Worm (Caenorhabditis elegans) whole organism, L4/young adult: Measurements from ENCODE around the gene cyp-13A1.

Experiments used
- W03F9.2 ChIP-seq: fragments of 150-350 bp; optimal IDR thresholded peaks from 2 replicates; lab custom pipeline; 2014; ENCODE audit warnings: missing biosample characterization, missing genetic modification characterization
- dao-5 ChIP-seq: sonication (generic microtip); optimal IDR thresholded peaks from 2 replicates; lab custom pipeline; 2016; ENCODE audit warnings: missing genotype, missing genetic modification characterization, moderate library complexity, missing compliant biosample characterization
- him-1 ChIP-seq: sonication (generic microtip); optimal IDR thresholded peaks from 2 replicates; lab custom pipeline; 2016; ENCODE audit warnings: missing genotype, missing genetic modification reagents, missing genetic modification characterization, missing compliant biosample characterization

The cyp-13A1 gene

DNA sequence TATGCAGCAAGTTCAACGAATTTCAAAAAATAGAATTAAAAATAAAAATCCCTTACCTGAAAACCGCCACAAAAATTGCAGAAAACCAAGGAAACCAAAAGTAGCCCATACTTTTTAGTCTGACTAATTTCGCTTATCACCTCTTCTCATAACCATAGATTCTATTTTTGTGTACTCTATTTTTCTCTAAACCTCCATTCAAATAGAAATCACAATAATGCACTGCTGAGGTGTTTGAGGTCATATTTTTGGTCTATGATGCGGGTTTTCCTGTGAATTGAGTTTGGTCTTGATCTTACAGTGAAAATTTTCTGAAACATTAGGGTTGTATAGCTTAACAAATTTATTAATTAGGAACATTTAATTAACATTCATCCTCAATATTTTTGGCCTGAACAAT, at the start of gene cyp-13A1:
TSS of gene cyp-13A1 (minus strand) at position 156 of the 400 bp plus-strand sequence.
- TF ChIP-seq dao-5 (tag; lab: Kevin White, UChicago) = no peak

DNA sequence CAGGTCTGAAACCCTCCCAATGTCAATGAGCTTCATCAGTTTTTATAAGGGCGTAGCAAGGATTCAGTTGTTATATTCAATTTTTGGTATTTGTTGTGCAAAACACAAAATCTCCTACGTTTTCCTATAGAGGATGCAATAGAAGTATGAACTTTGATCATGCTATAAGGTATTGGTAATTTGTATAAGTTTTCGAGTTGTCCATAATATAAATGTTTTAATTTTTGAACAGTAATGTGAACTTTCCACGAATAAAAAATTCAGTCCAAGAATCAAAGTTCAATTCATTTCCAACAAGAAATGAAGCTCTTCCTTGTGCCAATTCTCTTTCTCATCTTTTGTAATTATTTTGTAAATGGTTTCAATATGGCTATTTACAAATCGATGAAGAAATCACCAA, 49.2 kb upstream of the cyp-13A1 start, which contains the start of gene ZK938.12:
TSS of gene ZK938.12 (plus strand) at position 301 of the 400 bp plus-strand sequence.
- TF ChIP-seq W03F9.2 (tag; lab: Kevin White, UChicago) = no peak

DNA sequence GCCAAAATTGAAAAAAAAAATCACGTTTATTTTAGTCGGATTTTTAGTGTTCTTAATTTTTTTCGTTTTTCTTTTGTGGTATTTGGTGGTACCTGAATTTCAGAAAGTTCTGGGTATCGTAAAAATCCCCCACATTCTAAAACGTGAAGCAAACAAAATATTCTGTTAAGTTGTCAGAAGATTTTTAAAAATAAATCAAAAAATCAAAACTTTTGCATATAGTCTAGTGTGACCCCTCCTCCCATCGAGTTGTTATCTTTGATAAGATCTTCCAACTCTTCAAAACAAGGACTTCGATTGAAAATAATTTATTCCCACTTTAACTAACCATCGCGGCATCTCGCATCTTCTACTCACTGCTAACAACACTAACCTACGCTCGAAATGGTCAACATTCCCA, 47.3 kb upstream of the cyp-13A1 start, which contains the start of gene ZK938.1:
TSS of gene ZK938.1 (plus strand) at position 301 of the 400 bp plus-strand sequence.
- TF ChIP-seq him-1 (tag; lab: Kevin White, UChicago) = no peak
- no peak for TF ChIP-seq W03F9.2 (tag; lab: Kevin White, UChicago)
- no peak for TF ChIP-seq dao-5 (tag; lab: Kevin White, UChicago)

DNA sequence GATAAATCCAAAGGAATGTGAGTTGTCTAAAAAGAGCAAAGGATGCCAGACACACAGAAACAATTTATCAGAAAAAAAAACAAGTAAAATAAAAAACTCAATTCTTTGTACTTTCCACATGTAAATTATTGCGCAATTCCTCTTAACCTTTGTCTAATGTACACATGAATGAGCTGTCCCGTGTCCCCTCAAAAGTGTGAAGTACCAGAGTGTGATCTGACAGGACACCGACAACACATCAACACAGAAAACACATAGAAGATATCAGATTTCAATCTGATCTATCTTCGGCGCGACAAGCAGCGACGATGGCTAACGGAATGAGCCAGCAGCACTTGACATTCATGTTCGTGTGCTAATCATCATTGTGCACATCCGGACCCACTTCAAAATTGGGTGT, 46.7 kb upstream of the cyp-13A1 start:
- no peak for TF ChIP-seq W03F9.2 (tag; lab: Kevin White, UChicago)
- TF ChIP-seq him-1 (tag; lab: Kevin White, UChicago) = no peak
- no peak for TF ChIP-seq dao-5 (tag; lab: Kevin White, UChicago)

DNA sequence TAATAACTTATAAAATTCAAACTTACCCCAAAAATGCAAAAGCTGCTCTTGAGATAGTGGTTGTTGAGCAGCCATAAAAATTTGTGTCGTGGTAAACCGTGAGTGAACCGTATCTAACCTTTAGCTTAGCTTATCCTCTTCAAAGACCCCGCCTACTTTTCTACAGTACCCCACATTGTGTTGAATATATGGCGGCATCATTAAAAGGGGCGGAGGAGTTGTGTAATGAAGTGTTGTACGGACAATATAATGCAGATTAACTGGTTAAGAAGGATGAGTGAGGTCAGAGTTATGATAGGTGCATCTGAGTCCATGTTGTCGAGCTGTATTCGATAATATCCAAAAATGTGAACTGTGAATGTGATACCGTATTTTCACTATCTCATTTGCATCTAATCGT, 46.1 kb upstream of the cyp-13A1 start, which contains the start of gene eyg-1:
TSS of gene eyg-1 (minus strand) at position 101 of the 400 bp plus-strand sequence.
- no peak for TF ChIP-seq W03F9.2 (tag; lab: Kevin White, UChicago)
- no peak for TF ChIP-seq dao-5 (tag; lab: Kevin White, UChicago)
- TF ChIP-seq him-1 (tag; lab: Kevin White, UChicago) = no peak

DNA sequence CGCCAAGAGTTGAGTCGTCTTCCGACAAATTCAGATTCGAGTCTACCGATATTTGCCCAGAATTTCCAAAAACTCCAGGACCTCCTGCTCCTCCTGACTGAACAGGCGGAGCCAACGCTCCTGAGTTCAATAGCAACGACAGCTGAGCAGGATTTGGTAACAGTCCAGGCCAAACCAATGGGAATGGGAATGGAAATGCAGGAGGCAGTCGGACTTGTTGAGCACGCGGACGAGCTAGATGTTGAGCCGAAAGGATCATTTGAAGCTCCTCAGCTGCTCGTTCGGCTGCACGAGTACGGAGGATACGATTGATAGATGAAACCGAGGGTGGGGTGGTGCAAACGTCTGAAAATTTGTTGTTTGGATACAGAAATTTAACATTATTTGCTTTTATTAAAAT, 45.1 kb upstream of the cyp-13A1 start:
- TF ChIP-seq him-1 (tag; lab: Kevin White, UChicago) (no peak), W03F9.2 (tag; lab: Kevin White, UChicago) (no peak), dao-5 (tag; lab: Kevin White, UChicago) (no peak)

DNA sequence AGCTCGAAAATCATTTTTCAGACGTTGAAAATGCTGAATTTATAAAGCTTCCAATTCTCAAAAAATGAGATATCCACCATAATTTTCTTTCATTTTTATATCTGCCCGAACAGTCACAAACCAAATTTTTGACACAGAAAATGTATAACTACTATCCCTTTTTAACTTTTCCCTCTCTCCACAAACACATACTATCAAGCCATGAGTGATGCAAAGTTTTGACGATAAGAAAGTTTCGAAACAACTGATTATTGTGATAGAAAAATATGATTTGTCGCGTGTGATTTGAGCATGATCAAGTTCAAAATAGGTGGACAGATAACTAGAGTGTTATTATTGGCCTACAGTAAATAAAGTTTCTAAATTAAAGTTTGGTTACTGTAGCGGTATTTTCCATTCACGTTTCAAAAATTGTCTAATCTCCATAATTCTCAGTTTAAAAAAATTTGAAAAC, 25.7 kb upstream of the cyp-13A1 start, which contains the start of gene cyp-13A8:
TSS of gene cyp-13A8 (minus strand) at position 51 of the 454 bp plus-strand sequence.
- no peak for TF ChIP-seq him-1 (tag; lab: Kevin White, UChicago)
- no peak for TF ChIP-seq dao-5 (tag; lab: Kevin White, UChicago)

DNA sequence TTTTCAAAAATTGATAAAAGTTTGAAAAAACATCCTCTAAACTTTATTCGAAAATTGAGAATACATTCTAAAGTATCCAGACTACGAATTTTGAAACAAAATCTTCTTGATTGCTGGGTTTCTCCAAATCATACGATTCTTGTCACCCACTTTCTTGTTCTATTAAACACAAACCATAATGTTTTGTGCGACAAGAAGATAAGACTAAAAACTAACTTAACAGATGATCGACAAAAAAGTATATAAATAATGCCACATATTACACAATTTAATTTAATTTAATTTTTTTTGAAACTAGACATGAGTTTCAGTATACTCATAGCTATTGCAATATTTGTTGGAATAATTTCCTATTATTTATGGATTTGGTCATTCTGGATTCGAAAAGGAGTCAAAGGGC, 21.5 kb upstream of the cyp-13A1 start, which contains the start of gene cyp-13A7:
TSS of gene cyp-13A7 (plus strand) at position 301 of the 400 bp plus-strand sequence.
- TF ChIP-seq dao-5 (tag; lab: Kevin White, UChicago) (no peak), W03F9.2 (tag; lab: Kevin White, UChicago) (no peak), him-1 (tag; lab: Kevin White, UChicago) (no peak)

DNA sequence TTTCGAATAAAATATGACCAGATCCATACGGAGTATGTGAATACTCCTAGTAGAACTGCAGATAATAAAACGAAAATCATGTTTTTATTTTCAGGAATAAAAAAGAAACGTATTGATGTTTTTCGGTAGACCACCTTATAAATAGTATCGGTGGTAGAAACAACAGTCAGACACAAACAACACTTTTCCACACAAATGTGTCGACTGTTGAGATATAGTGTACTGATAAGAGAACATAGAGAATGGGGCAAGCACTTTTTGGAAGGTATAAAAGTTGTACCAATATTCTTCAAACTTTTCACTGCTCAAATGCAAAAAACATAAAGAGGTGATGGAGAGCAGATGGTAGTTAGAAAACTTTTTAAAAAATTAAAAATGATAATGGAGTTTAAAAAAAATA, 20.8 kb upstream of the cyp-13A1 start, which contains the start of gene cyp-13A6:
TSS of gene cyp-13A6 (minus strand) at position 180 of the 400 bp plus-strand sequence.
- no peak for TF ChIP-seq W03F9.2 (tag; lab: Kevin White, UChicago)
- no peak for TF ChIP-seq dao-5 (tag; lab: Kevin White, UChicago)
- no peak for TF ChIP-seq him-1 (tag; lab: Kevin White, UChicago)

DNA sequence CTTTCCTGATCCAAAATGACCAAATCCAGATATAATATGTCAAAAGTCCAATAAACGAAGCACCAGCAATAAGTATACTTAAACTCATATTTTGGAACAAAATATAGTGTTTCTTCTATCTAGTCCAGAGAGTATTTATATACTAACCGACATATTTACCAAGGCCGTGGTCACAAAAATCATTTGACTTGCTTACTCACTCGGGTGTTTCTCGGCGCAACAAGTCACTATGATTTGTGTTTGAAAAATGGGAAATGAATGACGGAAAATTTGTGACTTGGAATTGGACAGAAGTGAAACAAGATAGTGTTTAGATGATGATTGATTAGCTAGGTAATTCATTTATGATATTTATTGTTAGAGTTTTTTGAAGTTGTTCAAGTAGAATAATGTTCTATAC, 18.5 kb upstream of the cyp-13A1 start, which contains the start of gene cyp-13A5:
TSS of gene cyp-13A5 (minus strand) at position 112 of the 400 bp plus-strand sequence.
- no peak for TF ChIP-seq him-1 (tag; lab: Kevin White, UChicago)
- no peak for TF ChIP-seq dao-5 (tag; lab: Kevin White, UChicago)

DNA sequence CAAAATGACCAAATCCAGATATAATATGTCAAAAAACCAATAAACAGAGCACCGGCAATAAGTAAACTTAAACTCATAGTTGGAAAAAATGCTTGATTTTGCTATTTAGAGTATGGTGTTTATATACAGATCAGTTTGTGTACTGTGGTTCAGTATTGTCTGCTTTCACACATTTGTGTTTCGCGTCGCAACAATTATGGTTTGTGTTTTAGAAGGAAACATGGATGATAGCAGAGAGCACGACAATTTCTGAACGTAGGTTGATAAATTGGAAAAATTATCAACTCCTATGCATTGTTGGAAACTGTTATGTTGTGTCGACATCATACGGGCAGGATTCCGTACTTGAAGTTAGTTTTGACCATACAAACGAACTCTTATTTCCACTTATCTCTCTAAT, 15.9 kb upstream of the cyp-13A1 start, which contains the start of gene cyp-13A4:
TSS of gene cyp-13A4 (minus strand) at position 77 of the 400 bp plus-strand sequence.
- TF ChIP-seq him-1 (tag; lab: Kevin White, UChicago) (no peak), dao-5 (tag; lab: Kevin White, UChicago) (no peak), W03F9.2 (tag; lab: Kevin White, UChicago) (no peak)

DNA sequence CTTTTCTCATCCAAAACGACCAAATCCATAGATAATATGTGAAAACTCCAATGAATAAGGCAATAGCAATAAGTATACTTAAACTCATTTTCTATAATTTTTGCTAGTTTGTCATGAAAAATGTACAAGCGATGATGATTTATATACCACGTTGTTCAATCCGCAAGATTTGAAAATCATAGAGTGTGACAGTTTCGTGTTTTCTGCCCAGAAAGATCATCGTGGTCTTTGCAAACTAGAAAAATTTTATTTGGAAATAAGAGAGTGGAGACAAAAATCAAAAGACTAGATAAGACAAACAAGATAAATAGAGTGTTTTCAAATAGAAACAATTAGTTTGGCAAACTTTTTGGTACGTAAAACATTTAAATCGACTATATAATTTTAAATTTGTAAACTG, 11.4 kb upstream of the cyp-13A1 start, which contains the start of gene cyp-13A3:
TSS of gene cyp-13A3 (minus strand) at position 101 of the 400 bp plus-strand sequence.
- no peak for TF ChIP-seq W03F9.2 (tag; lab: Kevin White, UChicago)
- no peak for TF ChIP-seq him-1 (tag; lab: Kevin White, UChicago)
- no peak for TF ChIP-seq dao-5 (tag; lab: Kevin White, UChicago)

DNA sequence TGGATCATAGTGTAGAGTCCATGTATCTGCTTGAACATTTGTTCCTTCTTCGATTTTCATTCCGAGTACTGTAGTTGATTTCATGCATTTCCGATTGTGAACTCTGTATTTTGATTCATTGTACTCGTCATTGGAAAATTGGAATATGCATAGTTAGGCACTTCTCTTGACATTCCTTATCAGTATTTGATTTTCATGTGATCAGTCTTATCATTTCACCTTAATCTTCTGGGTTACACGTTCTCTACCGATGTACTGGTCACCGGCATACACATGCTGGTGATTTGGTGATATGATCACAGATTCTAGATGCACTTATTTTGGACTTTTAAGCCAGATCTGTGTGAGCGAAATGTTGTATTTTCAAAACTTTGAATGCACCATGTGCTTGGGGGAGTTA, 9.4 kb upstream of the cyp-13A1 start:
- TF ChIP-seq W03F9.2 (tag; lab: Kevin White, UChicago) (no peak), dao-5 (tag; lab: Kevin White, UChicago) (no peak), him-1 (tag; lab: Kevin White, UChicago) (no peak)
